Fruit fly (Drosophila melanogaster): ENCODE data around the gene porin.

The porin gene

dm6 chr2L:10800877-10801719 lies 49.5 kb downstream of the porin start, which contains the start of gene CG31869 (continued):
- TF ChIP-seq B-H2 (GFP tag; optimal IDR thresholded peaks at IDR 0.05) (no peak), CG3995 (GFP tag; optimal IDR thresholded peaks at IDR 0.05) (no peak), CG4328 (GFP tag; optimal IDR thresholded peaks at IDR 0.05) (no peak), Awh (GFP tag; IDR thresholded peaks at IDR 0.05) (no peak), CG15514 (GFP tag; optimal IDR thresholded peaks at IDR 0.05) (no peak), CG3838 (GFP tag; optimal IDR thresholded peaks at IDR 0.05) (no peak), org-1 (GFP tag; optimal IDR thresholded peaks at IDR 0.05) (no peak), Oaz (GFP tag; IDR thresholded peaks at IDR 0.05) (0 out of 2 replicates have a peak, but pooled peaks have one; percentile 25), Hey (tag; optimal IDR thresholded peaks at IDR 0.05) (no peak), Sry-β (GFP tag; optimal IDR thresholded peaks at IDR 0.05) (peak; percentile 86), fd96Cb (tag; optimal IDR thresholded peaks at IDR 0.05) (no peak), Doc2 (GFP tag; IDR thresholded peaks at IDR 0.05) (no peak), ham (GFP tag; IDR thresholded peaks at IDR 0.05) (no peak), H2.0 (GFP tag; IDR thresholded peaks at IDR 0.05) (peak; percentile 28; the same call in 1 of the 2 replicates), CG17328 (GFP tag; IDR thresholded peaks at IDR 0.05) (no peak), tap (tag; optimal IDR thresholded peaks at IDR 0.05) (no peak), hkb (optimal IDR thresholded peaks at IDR 0.05) (no peak), hkb (GFP tag; IDR thresholded peaks at IDR 0.05) (no peak), nom (GFP tag; optimal IDR thresholded peaks at IDR 0.05) (no peak), Bgb (GFP tag; IDR thresholded peaks at IDR 0.05; ENCODE audit: partially characterized antibody) (0 out of 2 replicates have a peak, but pooled peaks have one; percentile 10), CG34422 (GFP tag; IDR thresholded peaks at IDR 0.05) (0 out of 3 replicates have a peak, but pooled peaks have one; percentile 10), jigr1 (GFP tag; IDR thresholded peaks at IDR 0.05) (no peak), nerfin-2 (GFP tag; IDR thresholded peaks at IDR 0.05; ENCODE audit: partially characterized antibody) (no peak), CG3163 (GFP tag; optimal IDR thresholded peaks at IDR 0.05) (no peak), chinmo (GFP tag; IDR thresholded peaks at IDR 0.05; ENCODE audit: partially characterized antibody) (0 out of 4 replicates have a peak, but pooled peaks have one; percentile 71), cas (GFP tag; IDR thresholded peaks at IDR 0.05) (no peak), Ets65A (GFP tag) (peak; percentile 86), ash1 (GFP tag; optimal IDR thresholded peaks at IDR 0.05) (no peak), Atf6 (GFP tag; IDR thresholded peaks at IDR 0.05) (no peak), CG7556 (GFP tag; optimal IDR thresholded peaks at IDR 0.05) (no peak), CG7963 (GFP tag; IDR thresholded peaks at IDR 0.05; ENCODE audit: partially characterized antibody) (no peak), sd (tag; optimal IDR thresholded peaks at IDR 0.05) (no peak), CG12391 (tag; optimal IDR thresholded peaks at IDR 0.05) (no peak), gt (GFP tag; IDR thresholded peaks at IDR 0.05) (no peak), so (GFP tag; IDR thresholded peaks at IDR 0.05) (0 out of 3 replicates have a peak, but pooled peaks have one; percentile 13), da (GFP tag; optimal IDR thresholded peaks at IDR 0.05) (no peak), CG4854 (GFP tag; optimal IDR thresholded peaks at IDR 0.05) (no peak), CG16779 (GFP tag; IDR thresholded peaks at IDR 0.05) (no peak), al (GFP tag; IDR thresholded peaks at IDR 0.05) (peak; percentile 26; the same call in 1 of the 2 replicates), Gsc (GFP tag; IDR thresholded peaks at IDR 0.05) (no peak), prd (optimal IDR thresholded peaks at IDR 0.05) (no peak), prd (GFP tag; IDR thresholded peaks at IDR 0.05) (no peak), CG1602 (GFP tag; optimal IDR thresholded peaks at IDR 0.05) (no peak), dan (GFP tag; IDR thresholded peaks at IDR 0.05) (no peak), Vsx1 (GFP tag; optimal IDR thresholded peaks at IDR 0.05) (no peak), Mad (GFP tag; optimal IDR thresholded peaks at IDR 0.05) (no peak), CG18764 (GFP tag; optimal IDR thresholded peaks at IDR 0.05) (no peak)

All from whole organism, embryonic.